Worm (Caenorhabditis elegans) whole organism, L4/young adult: ENCODE measurements around the gene nrde-4.

ENCODE experiments used
- W03F9.2 ChIP-seq: fragments of 150-350 bp; optimal IDR thresholded peaks from 2 replicates; lab custom pipeline; 2014; ENCODE audit warnings: missing biosample characterization, missing genetic modification characterization
- dao-5 ChIP-seq: sonication (generic microtip); optimal IDR thresholded peaks from 2 replicates; lab custom pipeline; 2016; ENCODE audit warnings: missing genotype, missing genetic modification characterization, moderate library complexity, missing compliant biosample characterization

ce11 chrIV:7641758-7642157 is 12.3 kb downstream of the nrde-4 start, which contains the start of gene nep-16:
- no peak for TF ChIP-seq W03F9.2 (tag; lab: Kevin White, UChicago)
- TF ChIP-seq dao-5 (tag; lab: Kevin White, UChicago), result no peak
